Worm (Caenorhabditis elegans) whole organism, young adult: Measurements from ENCODE around the gene C17A2.3.

Experiments
- B0019.2 ChIP-seq: fragments of 200-800 bp; sonication (Bioruptor generic); conservative IDR thresholded peaks from 2 replicates; pipeline ENCODE4 v1.3.6; 2022; ENCODE audit warnings: missing genetic modification reagents, missing genetic modification characterization, missing compliant biosample characterization
- C17E4.6 ChIP-seq: fragments of 200-800 bp; sonication (Bioruptor generic); IDR thresholded peaks from 2 replicates; pipeline ENCODE4 v1.3.6; 2022; ENCODE audit warnings: missing genetic modification reagents, missing genetic modification characterization, missing compliant biosample characterization
- F10E7.11 ChIP-seq: sonication (generic microtip); optimal IDR thresholded peaks from 2 replicates; lab custom pipeline; 2017; ENCODE audit warnings: mild to moderate bottlenecking, missing genetic modification characterization, moderate library complexity, missing compliant biosample characterization
- F22D6.2 ChIP-seq: sonication (generic microtip); optimal IDR thresholded peaks from 2 replicates; lab custom pipeline; 2016; ENCODE audit warnings: mild to moderate bottlenecking, missing genetic modification characterization, missing compliant biosample characterization
- F23B12.7 ChIP-seq: sonication (generic microtip); optimal IDR thresholded peaks from 2 replicates; lab custom pipeline; 2017; ENCODE audit warnings: missing genetic modification characterization, mild to moderate bottlenecking, missing compliant biosample characterization, antibody characterized with exemption, moderate library complexity; ENCODE audit not compliant: insufficient read depth
- F37B4.10 ChIP-seq: fragments of 200-800 bp; sonication (Bioruptor generic); IDR thresholded peaks from 2 replicates; pipeline ENCODE4 v1.3.6; 2022; ENCODE audit warnings: missing genetic modification characterization, missing compliant biosample characterization
- F57A8.1 ChIP-seq: fragments of 200-800 bp; sonication (Bioruptor generic); optimal IDR thresholded peaks from 2 replicates; lab custom pipeline; 2018; ENCODE audit warnings: mild to moderate bottlenecking, missing genetic modification characterization, moderate library complexity, missing compliant biosample characterization
- K12H6.12 ChIP-seq: fragments of 200-800 bp; sonication (Bioruptor generic); optimal IDR thresholded peaks from 2 replicates; lab custom pipeline; 2018; ENCODE audit warnings: mild to moderate bottlenecking, missing genetic modification characterization, missing compliant biosample characterization
- Y53F4B.3 ChIP-seq: fragments of 200-800 bp; sonication (Bioruptor generic); IDR thresholded peaks from 2 replicates; pipeline ENCODE4 v1.3.6; 2022; ENCODE audit warnings: missing genetic modification reagents, missing genetic modification characterization, missing compliant biosample characterization
- Y67H2A.10 ChIP-seq: fragments of 200-800 bp; sonication (Bioruptor generic); conservative IDR thresholded peaks from 2 replicates; pipeline ENCODE4 v1.3.6; 2022; ENCODE audit warnings: missing genetic modification reagents, missing genetic modification characterization, missing compliant biosample characterization
- ama-1 ChIP-seq, 3 experiments: fragments of 150-350 bp in 1 of 3; sonication (generic microtip) in 2 of 3; optimal IDR thresholded peaks; 2 replicates each; lab custom pipeline; 2014 to 2018; ENCODE audit warnings: missing biosample characterization in 2 of 3, missing genetic modification characterization in 2 of 3, missing genetic modification reagents in 2 of 3
- ccch-3 ChIP-seq: fragments of 200-800 bp; sonication (Bioruptor generic); optimal IDR thresholded peaks from 2 replicates; lab custom pipeline; 2018; ENCODE audit warnings: mild to moderate bottlenecking, missing genetic modification characterization, missing compliant biosample characterization
- ceh-100 ChIP-seq: fragments of 200-800 bp; sonication (Bioruptor generic); IDR thresholded peaks from 2 replicates; pipeline ENCODE4 v1.3.6; 2022; ENCODE audit warnings: missing genetic modification reagents, missing genetic modification characterization, missing compliant biosample characterization
- ceh-27 ChIP-seq: fragments of 200-800 bp; sonication (Bioruptor generic); optimal IDR thresholded peaks from 2 replicates; lab custom pipeline; 2018; ENCODE audit warnings: mild to moderate bottlenecking, missing genetic modification characterization, moderate library complexity, missing compliant biosample characterization
- ceh-79 ChIP-seq: sonication (generic microtip); optimal IDR thresholded peaks from 2 replicates; lab custom pipeline; 2017; ENCODE audit warnings: mild to moderate bottlenecking, missing genetic modification characterization, missing compliant biosample characterization
- chd-7 ChIP-seq: sonication (generic microtip); optimal IDR thresholded peaks from 2 replicates; lab custom pipeline; 2016; ENCODE audit warnings: mild to moderate bottlenecking, missing genetic modification characterization, moderate library complexity, missing compliant biosample characterization
- egl-44 ChIP-seq: fragments of 200-800 bp; sonication (Bioruptor generic); IDR thresholded peaks from 2 replicates; pipeline ENCODE4 v1.3.6; 2022; ENCODE audit warnings: missing genetic modification reagents, missing genetic modification characterization, missing compliant biosample characterization
- ekl-4 ChIP-seq: fragments of 200-800 bp; sonication (Bioruptor generic); IDR thresholded peaks from 2 replicates; pipeline ENCODE4 v1.3.6; 2022; ENCODE audit warnings: missing genetic modification reagents, missing genetic modification characterization, missing compliant biosample characterization
- him-1 ChIP-seq: sonication (generic microtip); optimal IDR thresholded peaks from 2 replicates; lab custom pipeline; 2016; ENCODE audit warnings: missing genotype, missing genetic modification reagents, missing genetic modification characterization, missing compliant biosample characterization
- hlh-12 ChIP-seq: sonication (generic microtip); optimal IDR thresholded peaks from 2 replicates; lab custom pipeline; 2016; ENCODE audit warnings: missing genetic modification characterization, missing compliant biosample characterization
- hmg-20 ChIP-seq: fragments of 200-800 bp; sonication (Bioruptor generic); IDR thresholded peaks from 2 replicates; pipeline ENCODE4 v1.3.6; 2022; ENCODE audit warnings: missing genetic modification reagents, missing genetic modification characterization, missing compliant biosample characterization
- hrde-1 ChIP-seq: sonication (generic microtip); optimal IDR thresholded peaks from 2 replicates; lab custom pipeline; 2016; ENCODE audit warnings: missing genetic modification characterization, mild to moderate bottlenecking, missing compliant biosample characterization, moderate library complexity, missing genotype, missing genetic modification reagents, borderline replicate concordance
- hsf-1 ChIP-seq: fragments of 200-800 bp; sonication (Bioruptor generic); IDR thresholded peaks from 2 replicates; pipeline ENCODE4 v1.3.6; 2022; ENCODE audit warnings: missing genetic modification reagents, missing genetic modification characterization, missing compliant biosample characterization
- lin-35 ChIP-seq, 3 experiments: fragments of 150-350 bp in 2 of 3; sonication (generic microtip) in 1 of 3; optimal IDR thresholded peaks; 2 replicates each; lab custom pipeline; 2014 to 2018; ENCODE audit warnings: missing biosample characterization in 3 of 3, missing genetic modification characterization in 3 of 3, missing genetic modification reagents in 3 of 3
- lir-1 ChIP-seq: fragments of 200-800 bp; sonication (Bioruptor generic); conservative IDR thresholded peaks from 2 replicates; pipeline ENCODE4 v1.3.6; 2022; ENCODE audit warnings: missing genetic modification reagents, missing genetic modification characterization, missing compliant biosample characterization
- madf-3 ChIP-seq: fragments of 200-800 bp; sonication (Bioruptor generic); IDR thresholded peaks from 2 replicates; pipeline ENCODE4 v1.3.6; 2022; ENCODE audit warnings: missing genetic modification reagents, missing genetic modification characterization, missing compliant biosample characterization
- mel-28 ChIP-seq: sonication (generic microtip); optimal IDR thresholded peaks from 2 replicates; lab custom pipeline; 2016; ENCODE audit warnings: borderline replicate concordance, mild to moderate bottlenecking, missing genetic modification characterization, missing compliant biosample characterization
- nhr-27 ChIP-seq: fragments of 200-800 bp; sonication (Bioruptor generic); optimal IDR thresholded peaks from 2 replicates; lab custom pipeline; 2018; ENCODE audit warnings: mild to moderate bottlenecking, missing genetic modification characterization, moderate library complexity, missing compliant biosample characterization
- nhr-90 ChIP-seq: sonication (generic microtip); optimal IDR thresholded peaks from 2 replicates; lab custom pipeline; 2016; ENCODE audit warnings: missing genotype, mild to moderate bottlenecking, missing genetic modification characterization, missing compliant biosample characterization
- pbrm-1 ChIP-seq: fragments of 200-800 bp; sonication (Bioruptor generic); IDR thresholded peaks from 2 replicates; pipeline ENCODE4 v1.3.6; 2022; ENCODE audit warnings: missing genetic modification reagents, missing genetic modification characterization, missing compliant biosample characterization
- pha-4 ChIP-seq: fragments of 150-350 bp; sonication (generic microtip); optimal IDR thresholded peaks from 2 replicates; lab custom pipeline; 2014; ENCODE audit warnings: missing biosample characterization, missing genetic modification reagents, missing genetic modification characterization
- rpc-1 ChIP-seq, 2 experiments: fragments of 150-350 bp in 1 of 2; sonication (generic microtip) in 1 of 2; optimal IDR thresholded peaks; 2 replicates each; lab custom pipeline; 2014 to 2018; ENCODE audit warnings: missing biosample characterization in 1 of 2, missing genetic modification characterization in 1 of 2, missing genetic modification reagents in 1 of 2, missing genotype in 1 of 2
- snpc-1.3 ChIP-seq: sonication (generic microtip); optimal IDR thresholded peaks from 2 replicates; lab custom pipeline; 2017; ENCODE audit warnings: missing genetic modification characterization, mild to moderate bottlenecking, missing compliant biosample characterization, antibody characterized with exemption, moderate library complexity, missing genotype, missing genetic modification reagents; ENCODE audit not compliant: insufficient read depth
- somi-1 ChIP-seq: fragments of 200-800 bp; sonication (Bioruptor generic); optimal IDR thresholded peaks from 2 replicates; lab custom pipeline; 2018; ENCODE audit warnings: mild to moderate bottlenecking, missing genetic modification characterization, missing compliant biosample characterization
- unc-130 ChIP-seq: sonication (generic microtip); optimal IDR thresholded peaks from 2 replicates; lab custom pipeline; 2016; ENCODE audit warnings: missing genetic modification reagents, missing genetic modification characterization, missing compliant biosample characterization
- zfh-2 ChIP-seq: fragments of 200-800 bp; sonication (Bioruptor generic); conservative IDR thresholded peaks from 2 replicates; pipeline ENCODE4 v1.3.6; 2022; ENCODE audit warnings: missing genetic modification reagents, missing genetic modification characterization, missing compliant biosample characterization
- zim-3 ChIP-seq: sonication (generic microtip); optimal IDR thresholded peaks from 2 replicates; lab custom pipeline; 2017; ENCODE audit warnings: mild to moderate bottlenecking, missing genetic modification characterization, moderate library complexity, missing compliant biosample characterization
- ztf-25 ChIP-seq: fragments of 200-800 bp; sonication (Bioruptor generic); IDR thresholded peaks from 2 replicates; pipeline ENCODE4 v1.3.6; 2022; ENCODE audit warnings: missing genetic modification reagents, missing genetic modification characterization, missing compliant biosample characterization
- ztf-6 ChIP-seq: fragments of 200-800 bp; sonication (Bioruptor generic); IDR thresholded peaks from 2 replicates; pipeline ENCODE4 v1.3.6; 2022; ENCODE audit warnings: missing genetic modification reagents, missing genetic modification characterization, missing compliant biosample characterization

Gene C17A2.3

DNA sequence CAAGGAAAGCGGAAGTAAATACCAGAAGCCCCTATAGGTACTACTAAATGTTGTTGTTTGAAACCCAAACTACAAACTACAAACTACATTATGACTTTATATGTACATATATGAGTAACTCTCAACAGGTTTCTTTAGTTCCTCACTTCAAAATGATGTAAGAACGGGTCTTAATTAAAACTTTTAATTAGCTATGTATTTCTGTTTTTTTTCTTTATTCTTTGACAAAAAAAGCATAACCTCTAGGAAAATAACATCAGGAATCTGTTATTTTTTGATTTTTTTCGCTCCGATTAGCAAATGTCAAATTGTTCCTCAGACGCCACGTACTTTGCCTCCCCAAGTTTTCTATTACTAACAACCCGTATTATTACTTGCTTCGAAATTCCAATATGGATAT lies 34.9 kb downstream of the C17A2.3 start, which contains the start of gene srh-250:
srh-250 (plus strand) TSS at position 301 of the 400 bp plus-strand sequence.
- TF ChIP-seq K12H6.12 (tag; lab: Kevin White, UChicago), result no peak
- TF ChIP-seq rpc-1 (optimal IDR thresholded peaks at IDR 0.05; lab: Kevin White, UChicago), result no peak
- TF ChIP-seq rpc-1 (tag; optimal IDR thresholded peaks at IDR 0.05; lab: Kevin White, UChicago), result no peak
- TF ChIP-seq zfh-2 (GFP tag; lab: Robert Waterston, UW), result no peak
- no peak for TF ChIP-seq ekl-4
- TF ChIP-seq zim-3, result no peak
- TF ChIP-seq ztf-6 (GFP tag; lab: Robert Waterston, UW), result no peak
- TF ChIP-seq pbrm-1 (GFP tag; lab: Robert Waterston, UW), result no peak

DNA sequence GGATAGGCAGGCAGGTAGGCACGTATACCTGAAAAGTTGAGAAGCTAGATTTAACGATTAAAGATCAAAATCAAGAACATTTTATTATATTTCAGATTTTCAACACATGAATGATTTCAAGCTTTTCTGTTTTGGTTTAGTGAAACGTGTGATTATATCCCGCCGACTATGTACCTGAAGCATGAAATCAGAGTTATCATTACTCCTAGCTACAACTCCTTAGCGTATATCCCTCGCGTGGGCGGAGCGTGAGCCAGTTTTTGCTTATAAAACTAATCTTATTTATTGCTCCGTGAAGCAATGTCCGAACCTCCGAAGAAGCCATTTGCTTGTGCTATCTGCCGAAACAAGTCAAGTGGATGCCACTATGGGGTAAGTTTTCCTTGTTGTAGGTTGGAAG lies 36.5 kb downstream of the C17A2.3 start, which contains the start of gene nhr-166:
nhr-166 (plus strand) TSS at position 301 of the 400 bp plus-strand sequence.
- no peak for TF ChIP-seq somi-1 (GFP tag; lab: Kevin White, UChicago)
- TF ChIP-seq ccch-3 (GFP tag; lab: Kevin White, UChicago), result no peak
- TF ChIP-seq egl-44 (GFP tag; lab: Robert Waterston, UW), result no peak
- no peak for TF ChIP-seq F23B12.7 (tag; lab: Kevin White, UChicago)
- no peak for TF ChIP-seq snpc-1.3 (tag; lab: Kevin White, UChicago)
- no peak for TF ChIP-seq F37B4.10
- no peak for TF ChIP-seq hlh-12 (tag; lab: Kevin White, UChicago)
- no peak for TF ChIP-seq ceh-100 (GFP tag; lab: Robert Waterston, UW)
- TF ChIP-seq ceh-27, result no peak

DNA sequence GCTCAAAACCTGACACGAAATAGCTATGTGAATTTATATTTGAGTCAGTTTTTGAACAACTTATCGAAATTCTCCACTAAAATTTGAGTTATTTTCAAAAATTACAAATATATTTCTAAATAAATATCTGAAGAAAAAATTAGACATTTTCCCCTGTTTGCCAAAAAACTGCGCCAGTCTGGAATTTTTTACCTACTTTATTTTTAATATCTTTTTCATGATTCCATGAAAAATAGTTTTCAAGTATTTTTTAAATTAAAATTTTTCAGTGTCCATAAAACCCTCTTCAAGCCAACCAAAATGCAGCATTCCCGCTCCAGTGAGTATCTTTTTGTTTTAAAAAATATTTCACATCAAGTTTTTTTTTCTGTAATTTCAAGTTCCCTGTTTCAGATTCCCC lies 47.7 kb downstream of the C17A2.3 start, which contains the start of gene F53C3.8:
F53C3.8 (plus strand) TSS at position 301 of the 400 bp plus-strand sequence.
- TF ChIP-seq hmg-20 (GFP tag; lab: Robert Waterston, UW) (no peak), ama-1 (optimal IDR thresholded peaks at IDR 0.05; lab: Kevin White, UChicago) (no peak), ama-1 (GFP tag; optimal IDR thresholded peaks at IDR 0.05; lab: Kevin White, UChicago) (no peak), him-1 (tag; lab: Kevin White, UChicago) (no peak), F57A8.1 (GFP tag; lab: Kevin White, UChicago) (no peak), hsf-1 (GFP tag; lab: Robert Waterston, UW) (no peak), lin-35 (GFP tag; optimal IDR thresholded peaks at IDR 0.05; lab: Kevin White, UChicago) (no peak), pha-4 (no peak), hrde-1 (tag; lab: Kevin White, UChicago) (no peak), Y53F4B.3 (GFP tag; lab: Robert Waterston, UW) (no peak), madf-3 (GFP tag; lab: Robert Waterston, UW) (no peak)

DNA sequence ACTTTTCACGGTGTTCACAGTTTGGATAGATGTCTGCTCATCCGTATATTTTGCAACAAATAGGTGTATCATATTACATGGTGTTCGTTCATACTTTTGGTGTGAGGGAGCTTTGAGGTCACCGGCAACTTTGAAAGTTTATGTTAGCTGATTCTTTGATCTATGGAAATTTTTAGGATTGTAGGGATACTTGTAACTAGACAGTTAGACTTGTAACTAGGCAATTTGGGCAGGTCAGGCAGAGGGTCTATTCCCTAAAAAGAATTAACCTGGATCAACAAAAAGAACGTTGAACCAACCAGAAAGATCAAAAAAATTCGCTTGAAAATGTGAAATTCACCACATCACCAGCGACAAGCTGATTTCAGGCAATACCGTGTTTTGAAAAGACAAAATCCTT lies 50.5 kb downstream of the C17A2.3 start:
- TF ChIP-seq zfh-2 (GFP tag; lab: Robert Waterston, UW), result no peak
- TF ChIP-seq B0019.2, result no peak
- no peak for TF ChIP-seq madf-3 (GFP tag; lab: Robert Waterston, UW)
- no peak for TF ChIP-seq C17E4.6 (GFP tag; lab: Robert Waterston, UW)
- TF ChIP-seq ceh-79 (tag; lab: Kevin White, UChicago), result no peak
- no peak for TF ChIP-seq chd-7
- no peak for TF ChIP-seq somi-1 (GFP tag; lab: Kevin White, UChicago)
- no peak for TF ChIP-seq lir-1 (GFP tag; lab: Robert Waterston, UW)
- TF ChIP-seq unc-130 (GFP tag; lab: Kevin White, UChicago), result no peak
- no peak for TF ChIP-seq lin-35 (GFP tag; optimal IDR thresholded peaks at IDR 0.05; lab: Kevin White, UChicago)
- no peak for TF ChIP-seq F22D6.2 (tag; lab: Kevin White, UChicago)
- TF ChIP-seq mel-28 (tag; lab: Kevin White, UChicago), result no peak
- TF ChIP-seq nhr-90, result no peak
- TF ChIP-seq nhr-27 (tag; lab: Kevin White, UChicago), result no peak
- TF ChIP-seq F10E7.11 (tag; lab: Kevin White, UChicago), result no peak
- no peak for TF ChIP-seq Y67H2A.10
- no peak for TF ChIP-seq ztf-25 (GFP tag; lab: Robert Waterston, UW)
